Fruit fly (Drosophila melanogaster): ENCODE data around the gene Mat89Ba.

The Mat89Ba gene

dm6 chr3R:16234298-16234697 is 37.9 kb downstream of the Mat89Ba start:
- no peak for TF ChIP-seq CG16813 (GFP tag; IDR thresholded peaks at IDR 0.05; ENCODE audit: partially characterized antibody)
- no peak for TF ChIP-seq CG7839 (tag; optimal IDR thresholded peaks at IDR 0.05)
- peak; percentile 36 for TF ChIP-seq D (optimal IDR thresholded peaks at IDR 0.05)
- TF ChIP-seq D (GFP tag; optimal IDR thresholded peaks at IDR 0.05) = no peak
- peak; percentile 52 for TF ChIP-seq sd (tag; optimal IDR thresholded peaks at IDR 0.05)
- no peak for TF ChIP-seq CG6765 (GFP tag; optimal IDR thresholded peaks at IDR 0.05)
- peak; percentile 74 for TF ChIP-seq Deaf1 (tag; optimal IDR thresholded peaks at IDR 0.05)
- peak; percentile 39 for TF ChIP-seq CG13894 (tag; optimal IDR thresholded peaks at IDR 0.05)
- TF ChIP-seq pfk (GFP tag; optimal IDR thresholded peaks at IDR 0.05) = peak; percentile 49
- TF ChIP-seq CG9932 (GFP tag; IDR thresholded peaks at IDR 0.05) = no peak
- TF ChIP-seq Jarid2 (GFP tag; optimal IDR thresholded peaks at IDR 0.05) = peak; percentile 35
- TF ChIP-seq vvl (GFP tag; IDR thresholded peaks at IDR 0.05) = no peak
- TF ChIP-seq tna (GFP tag; IDR thresholded peaks at IDR 0.05; ENCODE audit: partially characterized antibody) = no peak
- TF ChIP-seq oc (tag; optimal IDR thresholded peaks at IDR 0.05) = peak; percentile 4
- peak in 1 of 2 experiments; percentile 28 for TF ChIP-seq crp (GFP tag; optimal IDR thresholded peaks at IDR 0.05)
- peak; percentile 17 for TF ChIP-seq pros (GFP tag; optimal IDR thresholded peaks at IDR 0.05)
- TF ChIP-seq CG13624 (GFP tag; optimal IDR thresholded peaks at IDR 0.05) = peak; percentile 9
- no peak for TF ChIP-seq peb (GFP tag; IDR thresholded peaks at IDR 0.05)
- TF ChIP-seq CG12769 (tag; optimal IDR thresholded peaks at IDR 0.05) = peak; percentile 96
- TF ChIP-seq CG5180 (GFP tag; optimal IDR thresholded peaks at IDR 0.05) = peak; percentile 2
- no peak for TF ChIP-seq CG8290 (GFP tag; optimal IDR thresholded peaks at IDR 0.05)
- TF ChIP-seq CG8290 (tag; optimal IDR thresholded peaks at IDR 0.05) = peak in 1 of 2 experiments; percentile 66
- no peak for TF ChIP-seq sob (GFP tag; IDR thresholded peaks at IDR 0.05)
- TF ChIP-seq cg (GFP tag; optimal IDR thresholded peaks at IDR 0.05) = peak; percentile 16
- no peak for TF ChIP-seq unc-4 (GFP tag; IDR thresholded peaks at IDR 0.05; ENCODE audit: partially characterized antibody)
- TF ChIP-seq Hand (GFP tag; optimal IDR thresholded peaks at IDR 0.05) = no peak
- peak; percentile 54 for TF ChIP-seq twi (tag; optimal IDR thresholded peaks at IDR 0.05)
- TF ChIP-seq nau (GFP tag; optimal IDR thresholded peaks at IDR 0.05) = peak; percentile 24
- TF ChIP-seq HLHmδ (GFP tag; optimal IDR thresholded peaks at IDR 0.05) = no peak
- TF ChIP-seq btn (GFP tag; optimal IDR thresholded peaks at IDR 0.05) = no peak
- no peak for TF ChIP-seq fd3F (GFP tag; optimal IDR thresholded peaks at IDR 0.05)
- TF ChIP-seq CG12071 (GFP tag; optimal IDR thresholded peaks at IDR 0.05) = no peak
- TF ChIP-seq ind (GFP tag; optimal IDR thresholded peaks at IDR 0.05) = no peak
- no peak for TF ChIP-seq CG12104 (GFP tag; optimal IDR thresholded peaks at IDR 0.05)
- no peak for TF ChIP-seq CG10366 (GFP tag; IDR thresholded peaks at IDR 0.05)
- no peak for TF ChIP-seq CG1233 (GFP tag; optimal IDR thresholded peaks at IDR 0.05)
- no peak for TF ChIP-seq CG30403 (GFP tag; optimal IDR thresholded peaks at IDR 0.05)
- TF ChIP-seq CG10543 (GFP tag; optimal IDR thresholded peaks at IDR 0.05) = peak; percentile 51
- TF ChIP-seq CG17359 (tag; optimal IDR thresholded peaks at IDR 0.05) = no peak
- TF ChIP-seq da (GFP tag; optimal IDR thresholded peaks at IDR 0.05) = peak; percentile 47
- peak; percentile 1 for TF ChIP-seq CG2120 (GFP tag; optimal IDR thresholded peaks at IDR 0.05)
- no peak for TF ChIP-seq seq (GFP tag; IDR thresholded peaks at IDR 0.05)
- no peak for TF ChIP-seq tap (tag; optimal IDR thresholded peaks at IDR 0.05)
- TF ChIP-seq CG17829 (tag; optimal IDR thresholded peaks at IDR 0.05) = no peak
- no peak for TF ChIP-seq ara (GFP tag; IDR thresholded peaks at IDR 0.05)
- TF ChIP-seq Dad (GFP tag; optimal IDR thresholded peaks at IDR 0.05) = no peak
- no peak for TF ChIP-seq CG6254 (GFP tag; optimal IDR thresholded peaks at IDR 0.05)
- no peak for TF ChIP-seq CG3407 (GFP tag; optimal IDR thresholded peaks at IDR 0.05)
- no peak for TF ChIP-seq CG11247 (GFP tag; IDR thresholded peaks at IDR 0.05)
- peak; percentile 82 for TF ChIP-seq ftz-f1 (GFP tag; optimal IDR thresholded peaks at IDR 0.05)
- peak; percentile 30 for TF ChIP-seq CHES-1-like (GFP tag; optimal IDR thresholded peaks at IDR 0.05)
